Fruit fly (Drosophila melanogaster): Measurements from ENCODE around the gene CG9312.

- no peak for TF ChIP-seq CG8478 (optimal IDR thresholded peaks at IDR 0.05)
- TF ChIP-seq CTCF (optimal IDR thresholded peaks at IDR 0.05), result no peak
These were observed 44.8 kb upstream of the CG9312 start for dm6 chr3R:13720798-13721197.

All from S2 (cell line).